Worm (Caenorhabditis elegans) whole organism, midembryonic: ENCODE measurements around the gene praf-3.

Experiments used
- klf-2 ChIP-seq: fragments of 200-800 bp; sonication (Bioruptor generic); conservative IDR thresholded peaks from 2 replicates; pipeline ENCODE4 v1.3.6; 2022; ENCODE audit warnings: missing genetic modification reagents, missing genetic modification characterization, missing compliant biosample characterization
- tab-1 ChIP-seq: fragments of 200-800 bp; sonication (Bioruptor generic); IDR thresholded peaks from 2 replicates; pipeline ENCODE4 v1.3.6; 2022; ENCODE audit warnings: missing genetic modification characterization, missing compliant biosample characterization
- ztf-23 ChIP-seq: fragments of 200-800 bp; sonication (Bioruptor generic); IDR thresholded peaks from 2 replicates; pipeline ENCODE4 v1.3.6; 2022; ENCODE audit warnings: missing genetic modification reagents, missing genetic modification characterization, missing compliant biosample characterization

- TF ChIP-seq ztf-23 (GFP tag; lab: Robert Waterston, UW) = peak; percentile 93
- peak; percentile 95 for TF ChIP-seq tab-1
- 0 out of 2 replicates have a peak, but pooled peaks have one; percentile 53 for TF ChIP-seq klf-2 (GFP tag; lab: Robert Waterston, UW)
These were observed 4.4 kb upstream of the praf-3 start for ce11 chrIV:8375381-8375780.
